Fruit fly (Drosophila melanogaster) whole organism, wandering third instar larva: ENCODE results near the gene St2.

Experiments
- Abd-B ChIP-seq: fragments of >200 bp; optimal IDR thresholded peaks from 2 replicates; lab custom pipeline; 2017; ENCODE audit warnings: missing biosample characterization, missing genetic modification characterization
- CG32264 ChIP-seq: fragments of 200-800 bp; sonication (Bioruptor generic); optimal IDR thresholded peaks from 2 replicates; lab custom pipeline; 2016; ENCODE audit warnings: missing biosample characterization, missing genetic modification characterization
- CG9705 ChIP-seq: fragments of 200-800 bp; sonication (Bioruptor generic); optimal IDR thresholded peaks from 2 replicates; lab custom pipeline; 2018; ENCODE audit warnings: missing biosample characterization, mild to moderate bottlenecking, missing genetic modification characterization
- CrebA ChIP-seq: fragments of 200-800 bp; sonication (Bioruptor generic); optimal IDR thresholded peaks from 2 replicates; lab custom pipeline; 2016; ENCODE audit warnings: missing biosample characterization, mild to moderate bottlenecking, missing genetic modification characterization, borderline replicate concordance
- Dfd ChIP-seq: fragments of >200 bp; optimal IDR thresholded peaks from 2 replicates; lab custom pipeline; 2017; ENCODE audit warnings: missing biosample characterization, missing genetic modification characterization
- Dif ChIP-seq: fragments of 200-275, 200-300 bp; sonication (Bioruptor generic); optimal IDR thresholded peaks from 2 replicates; lab custom pipeline; 2018; ENCODE audit warnings: missing biosample characterization, missing genetic modification characterization; ENCODE audit not compliant: partially characterized antibody
- GATAd ChIP-seq: sonication (Bioruptor generic); optimal IDR thresholded peaks from 2 replicates; lab custom pipeline; 2016; ENCODE audit warnings: missing biosample characterization, missing genetic modification characterization
- HLH106 ChIP-seq: fragments of 200-800 bp; optimal IDR thresholded peaks from 3 replicates; lab custom pipeline; 2019; ENCODE audit warnings: missing biosample characterization, mild to moderate bottlenecking, missing genetic modification characterization, moderate library complexity
- Hnf4 ChIP-seq: fragments of 200-800 bp; sonication (Bioruptor generic); optimal IDR thresholded peaks from 2 replicates; lab custom pipeline; 2016; ENCODE audit warnings: missing biosample characterization, mild to moderate bottlenecking, missing genetic modification characterization
- Hr78 ChIP-seq: fragments of >200 bp; optimal IDR thresholded peaks from 2 replicates; lab custom pipeline; 2017; ENCODE audit warnings: missing biosample characterization, missing genetic modification characterization
- Hr83 ChIP-seq: fragments of 200-300 bp; sonication (Bioruptor generic); optimal IDR thresholded peaks from 2 replicates; lab custom pipeline; 2016; ENCODE audit warnings: missing biosample characterization, mild to moderate bottlenecking, missing genetic modification characterization, moderate library complexity; ENCODE audit not compliant: poor library complexity, severe bottlenecking
- Jra ChIP-seq: sonication (Bioruptor generic); optimal IDR thresholded peaks from 2 replicates; lab custom pipeline; 2016; ENCODE audit warnings: missing biosample characterization, missing genetic modification characterization
- Mio ChIP-seq: sonication (Bioruptor generic); optimal IDR thresholded peaks from 2 replicates; lab custom pipeline; 2016; ENCODE audit warnings: missing biosample characterization, missing genetic modification characterization
- Myc ChIP-seq: fragments of >200 bp; optimal IDR thresholded peaks from 2 replicates; lab custom pipeline; 2017
- N ChIP-seq: fragments of >200 bp; optimal IDR thresholded peaks from 2 replicates; lab custom pipeline; 2018; ENCODE audit warnings: missing biosample characterization, missing external identifiers, missing genetic modification characterization
- OdsH ChIP-seq: fragments of 200-800 bp; sonication (Bioruptor generic); optimal IDR thresholded peaks from 2 replicates; lab custom pipeline; 2016; ENCODE audit warnings: missing biosample characterization, mild to moderate bottlenecking, missing genetic modification characterization
- Rel ChIP-seq, 2 experiments: fragments of 200-800 bp; sonication (Bioruptor generic) in 1 of 2; optimal IDR thresholded peaks; 2 replicates in 1 of 2; 3 replicates in 1 of 2; lab custom pipeline; 2016 to 2019; ENCODE audit warnings: mild to moderate bottlenecking in 2 of 2, missing biosample characterization in 2 of 2, missing genetic modification characterization in 2 of 2, moderate library complexity in 1 of 2
- Sp1 ChIP-seq: fragments of 200-800 bp; sonication (Bioruptor generic); optimal IDR thresholded peaks from 3 replicates; lab custom pipeline; 2019; ENCODE audit warnings: missing biosample characterization, mild to moderate bottlenecking, missing genetic modification characterization, moderate library complexity
- Vsx2 ChIP-seq: fragments of 200-300, 225-300 bp; sonication (Bioruptor generic); optimal IDR thresholded peaks from 2 replicates; lab custom pipeline; 2018; ENCODE audit warnings: missing biosample characterization, missing genetic modification characterization; ENCODE audit not compliant: partially characterized antibody
- br ChIP-seq: fragments of 200-800 bp; sonication (Bioruptor generic); optimal IDR thresholded peaks from 2 replicates; lab custom pipeline; 2016; ENCODE audit warnings: missing biosample characterization, missing genetic modification characterization
- brk ChIP-seq: fragments of 200-800 bp; sonication (Bioruptor generic); optimal IDR thresholded peaks from 2 replicates; lab custom pipeline; 2016; ENCODE audit warnings: missing biosample characterization, mild to moderate bottlenecking, missing genetic modification characterization
- dl ChIP-seq, 2 experiments: fragments of 175-275, 200-275 bp in 1 of 2; fragments of 200-275 bp in 1 of 2; sonication (Bioruptor generic); optimal IDR thresholded peaks; lab custom pipeline; 2018; ENCODE audit warnings: mild to moderate bottlenecking in 2 of 2, missing biosample characterization in 2 of 2, missing genetic modification characterization in 2 of 2, moderate library complexity in 2 of 2; ENCODE audit not compliant: partially characterized antibody in 2 of 2, insufficient read depth in 1 of 2
- dmrt93B ChIP-seq: fragments of 200-800 bp; sonication (Bioruptor generic); optimal IDR thresholded peaks from 2 replicates; lab custom pipeline; 2018; ENCODE audit warnings: missing biosample characterization, mild to moderate bottlenecking, missing genetic modification characterization
- dsf ChIP-seq: sonication (Bioruptor generic); optimal IDR thresholded peaks from 2 replicates; lab custom pipeline; 2016; ENCODE audit warnings: missing biosample characterization, missing genetic modification characterization, borderline replicate concordance
- ey ChIP-seq: fragments of 200-800 bp; sonication (Bioruptor generic); optimal IDR thresholded peaks from 2 replicates; lab custom pipeline; 2016; ENCODE audit warnings: missing biosample characterization, missing genetic modification characterization
- foxo ChIP-seq, 2 experiments: fragments of 200-800 bp; sonication (Bioruptor generic); optimal IDR thresholded peaks; 2 replicates in 1 of 2; 3 replicates in 1 of 2; lab custom pipeline; 2016 to 2017; ENCODE audit warnings: missing biosample characterization in 2 of 2, missing genetic modification characterization in 2 of 2
- fru ChIP-seq: fragments of 200-800 bp; sonication (Bioruptor generic); optimal IDR thresholded peaks from 3 replicates; lab custom pipeline; 2016; ENCODE audit warnings: missing biosample characterization, mild to moderate bottlenecking, missing genetic modification characterization
- h ChIP-seq: fragments of 200-800 bp; sonication (Bioruptor generic); optimal IDR thresholded peaks from 3 replicates; lab custom pipeline; 2016; ENCODE audit warnings: missing biosample characterization, mild to moderate bottlenecking, missing genetic modification characterization
- jim ChIP-seq: fragments of 175-275, 200-325 bp; sonication (Bioruptor generic); optimal IDR thresholded peaks from 2 replicates; lab custom pipeline; 2016; ENCODE audit warnings: missing biosample characterization, mild to moderate bottlenecking, missing genetic modification characterization
- lola ChIP-seq: fragments of >200 bp; optimal IDR thresholded peaks from 2 replicates; lab custom pipeline; 2017; ENCODE audit warnings: missing biosample characterization, missing genetic modification characterization
- pan ChIP-seq: fragments of >200 bp; optimal IDR thresholded peaks from 2 replicates; lab custom pipeline; 2017
- psq ChIP-seq: fragments of 200-800 bp; sonication (Bioruptor generic); optimal IDR thresholded peaks from 3 replicates; lab custom pipeline; 2017; ENCODE audit warnings: missing biosample characterization, mild to moderate bottlenecking, missing genetic modification characterization, moderate library complexity
- rgr ChIP-seq: fragments of 200-800 bp; sonication (Bioruptor generic); optimal IDR thresholded peaks from 3 replicates; lab custom pipeline; 2016; ENCODE audit warnings: missing biosample characterization, mild to moderate bottlenecking, missing genetic modification characterization
- sage ChIP-seq: fragments of 200-800 bp; sonication (Bioruptor generic); optimal IDR thresholded peaks from 2 replicates; lab custom pipeline; 2016; ENCODE audit warnings: missing biosample characterization, mild to moderate bottlenecking, missing genetic modification characterization
- sv ChIP-seq: fragments of 200-800 bp; sonication (Bioruptor generic); optimal IDR thresholded peaks from 3 replicates; lab custom pipeline; 2016; ENCODE audit warnings: missing biosample characterization, missing genetic modification characterization
- tai ChIP-seq: sonication (Bioruptor generic); optimal IDR thresholded peaks from 2 replicates; lab custom pipeline; 2016; ENCODE audit warnings: missing biosample characterization, missing genetic modification characterization
- usp ChIP-seq: fragments of >200 bp; optimal IDR thresholded peaks from 2 replicates; lab custom pipeline; 2017; ENCODE audit warnings: missing biosample characterization, missing genetic modification characterization
- woc ChIP-seq: sonication (Bioruptor generic); optimal IDR thresholded peaks from 2 replicates; lab custom pipeline; 2016; ENCODE audit warnings: missing biosample characterization, mild to moderate bottlenecking, missing genetic modification characterization

Gene St2

DNA sequence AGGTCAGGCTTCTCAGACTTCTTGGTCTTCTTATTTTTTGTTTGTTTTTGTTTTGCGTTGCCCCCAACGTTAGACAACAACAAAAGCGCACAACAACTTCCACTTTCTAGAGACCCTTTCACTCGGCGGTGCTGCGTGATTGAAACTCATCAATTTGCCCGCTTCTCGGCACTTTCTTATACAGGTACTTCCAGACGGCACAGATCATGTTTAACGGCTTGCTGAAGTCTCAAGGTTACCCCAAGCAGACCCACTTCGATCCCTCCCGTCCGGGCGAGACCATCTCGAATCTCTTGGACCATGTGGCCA is 2.0 kb upstream of the St2 start:
- TF ChIP-seq Vsx2 (GFP tag; lab: Kevin White, UChicago) (no peak), jim (no peak), sage (GFP tag; lab: Kevin White, UChicago) (no peak), sv (no peak), woc (GFP tag; lab: Kevin White, UChicago) (no peak), Dfd (no peak), lola (GFP tag; lab: Kevin White, UChicago) (no peak), dmrt93B (GFP tag; lab: Kevin White, UChicago) (no peak), CG9705 (GFP tag; lab: Kevin White, UChicago) (no peak)

DNA sequence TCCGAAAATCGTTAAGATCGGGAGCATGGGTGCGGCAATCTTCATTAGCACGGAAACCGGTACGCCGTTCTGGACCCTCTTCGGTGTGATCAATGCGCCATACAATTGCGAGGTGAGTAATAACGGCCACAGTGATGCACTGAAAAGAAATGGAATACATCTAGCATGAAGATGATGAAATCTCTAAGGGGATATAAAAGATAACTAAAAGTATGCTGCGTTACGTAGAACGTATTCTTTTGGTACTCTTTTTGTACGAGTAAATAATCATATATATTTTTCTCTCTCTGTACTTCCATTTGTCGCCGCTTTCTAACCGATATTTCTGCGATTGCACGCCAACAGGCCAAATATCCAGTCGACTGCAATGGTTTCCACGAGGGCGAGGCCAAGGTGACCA is 775 bp upstream of the St2 start:
- TF ChIP-seq Dif (GFP tag; lab: Kevin White, UChicago) (no peak), psq (GFP tag; lab: Kevin White, UChicago) (peak; percentile 76), lola (GFP tag; lab: Kevin White, UChicago) (no peak), h (GFP tag; lab: Kevin White, UChicago) (peak; percentile 88), Jra (GFP tag; lab: Kevin White, UChicago) (peak; percentile 75), fru (GFP tag; lab: Kevin White, UChicago) (peak; percentile 81), foxo (GFP tag; optimal IDR thresholded peaks at IDR 0.05; lab: Kevin White, UChicago) (peak in 1 of 2 experiments; percentile 89), rgr (GFP tag; lab: Kevin White, UChicago) (peak; percentile 88), Hr83 (no peak), jim (peak; percentile 21), ey (GFP tag; lab: Kevin White, UChicago) (peak; percentile 87), dmrt93B (GFP tag; lab: Kevin White, UChicago) (peak; percentile 59), HLH106 (peak; percentile 82), Sp1 (GFP tag; lab: Kevin White, UChicago) (peak; percentile 85), CrebA (GFP tag; lab: Kevin White, UChicago) (no peak), GATAd (peak; percentile 29), OdsH (GFP tag; lab: Kevin White, UChicago) (peak; percentile 84), Myc (lab: Kevin White, UChicago) (no peak), Hr78 (GFP tag; lab: Kevin White, UChicago) (no peak), Hnf4 (peak; percentile 85), N (GFP tag; lab: Kevin White, UChicago) (no peak), sv (no peak), usp (GFP tag; lab: Kevin White, UChicago) (no peak), brk (GFP tag; lab: Kevin White, UChicago) (no peak), Rel (GFP tag; optimal IDR thresholded peaks at IDR 0.05; lab: Kevin White, UChicago) (no peak), Rel (tag; optimal IDR thresholded peaks at IDR 0.05; lab: Kevin White, UChicago) (peak; percentile 10), CG9705 (GFP tag; lab: Kevin White, UChicago) (peak; percentile 61), br (GFP tag; lab: Kevin White, UChicago) (peak; percentile 87), dl (GFP tag; optimal IDR thresholded peaks at IDR 0.05; lab: Kevin White, UChicago; ENCODE audit: insufficient read depth in 1 of 2, partially characterized antibody in 2 of 2) (no peak), sage (GFP tag; lab: Kevin White, UChicago) (peak; percentile 80), Abd-B (GFP tag; lab: Kevin White, UChicago) (no peak), woc (GFP tag; lab: Kevin White, UChicago) (peak; percentile 66), Vsx2 (GFP tag; lab: Kevin White, UChicago) (no peak), Mio (GFP tag; lab: Kevin White, UChicago) (no peak), dsf (GFP tag; lab: Kevin White, UChicago) (peak; percentile 36), tai (GFP tag; lab: Kevin White, UChicago) (no peak), pan (lab: Kevin White, UChicago) (no peak), CG32264 (GFP tag; lab: Kevin White, UChicago) (peak; percentile 48), Dfd (no peak)

DNA sequence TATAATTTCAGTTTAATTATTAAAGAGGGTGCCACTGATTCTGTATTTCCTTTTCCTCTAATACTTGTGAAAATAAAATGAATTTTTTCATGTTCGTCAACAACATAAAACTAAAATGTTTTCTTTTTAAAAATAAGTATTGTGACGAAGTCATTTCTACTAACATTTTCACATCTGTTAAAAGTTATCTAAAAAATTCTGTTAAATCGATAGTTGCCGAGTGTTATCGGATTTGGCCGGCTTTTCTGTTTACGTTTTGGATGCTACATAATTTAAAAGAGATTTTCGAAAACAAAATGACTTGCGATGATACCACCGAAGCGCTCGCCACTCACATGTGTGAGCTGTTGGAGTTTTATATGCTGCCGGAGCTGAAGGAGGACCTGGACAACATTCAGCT is 3.2 kb downstream of the St2 start, which contains the start of gene CG16734:
TSS of gene CG16734 (plus strand) at position 255 of the 400 bp plus-strand sequence.
- TF ChIP-seq ey (GFP tag; lab: Kevin White, UChicago) (no peak), Abd-B (GFP tag; lab: Kevin White, UChicago) (no peak), br (GFP tag; lab: Kevin White, UChicago) (no peak), GATAd (no peak), Mio (GFP tag; lab: Kevin White, UChicago) (no peak), tai (GFP tag; lab: Kevin White, UChicago) (no peak), dsf (GFP tag; lab: Kevin White, UChicago) (no peak), Hnf4 (no peak), brk (GFP tag; lab: Kevin White, UChicago) (no peak), CG32264 (GFP tag; lab: Kevin White, UChicago) (no peak), Dfd (no peak), pan (lab: Kevin White, UChicago) (no peak), Jra (GFP tag; lab: Kevin White, UChicago) (no peak), Hr83 (no peak), HLH106 (no peak), fru (GFP tag; lab: Kevin White, UChicago) (no peak), CG9705 (GFP tag; lab: Kevin White, UChicago) (no peak), N (GFP tag; lab: Kevin White, UChicago) (no peak)
